Worm (Caenorhabditis elegans) whole organism, L1 larva: ENCODE measurements around the gene hsp-1.

Source experiments
- C04F5.9 ChIP-seq: sonication (generic microtip); optimal IDR thresholded peaks from 2 replicates; lab custom pipeline; 2016; ENCODE audit warnings: missing genetic modification characterization, missing compliant biosample characterization
- F16B12.6 ChIP-seq: fragments of 150-350 bp; optimal IDR thresholded peaks from 2 replicates; lab custom pipeline; 2014; ENCODE audit warnings: missing biosample characterization, missing genetic modification characterization
- Y116A8C.19 ChIP-seq: sonication (generic microtip); optimal IDR thresholded peaks from 2 replicates; lab custom pipeline; 2016; ENCODE audit warnings: missing compliant biosample characterization, missing genetic modification characterization, borderline replicate concordance
- aha-1 ChIP-seq: fragments of 150-350 bp; optimal IDR thresholded peaks from 2 replicates; lab custom pipeline; 2014; ENCODE audit warnings: missing biosample characterization, missing genetic modification characterization
- aly-2 ChIP-seq: fragments of 150-350 bp; optimal IDR thresholded peaks from 2 replicates; lab custom pipeline; 2014; ENCODE audit warnings: missing biosample characterization, missing genetic modification characterization
- ama-1 ChIP-seq: fragments of 150-350 bp; optimal IDR thresholded peaks from 2 replicates; lab custom pipeline; 2014
- ceh-63 ChIP-seq: fragments of 200-800 bp; sonication (Bioruptor generic); optimal IDR thresholded peaks from 2 replicates; lab custom pipeline; 2018; ENCODE audit warnings: mild to moderate bottlenecking, missing genetic modification characterization, missing compliant biosample characterization
- ceh-88 ChIP-seq: fragments of 200-800 bp; sonication (Bioruptor generic); IDR thresholded peaks from 2 replicates; pipeline ENCODE4 v1.3.6; 2022; ENCODE audit warnings: missing genetic modification characterization, missing compliant biosample characterization
- efl-1 ChIP-seq, 4 experiments: fragments of 150-350 bp; optimal IDR thresholded peaks in 3 of 4; peaks in 1 of 4; 1 replicate in 1 of 4; 2 replicates in 3 of 4; lab custom pipeline; 2014; ENCODE audit warnings: missing biosample characterization in 2 of 4, missing genetic modification characterization in 2 of 4, missing genetic modification reagents in 2 of 4
- elt-2 ChIP-seq: sonication (generic microtip); optimal IDR thresholded peaks from 2 replicates; lab custom pipeline; 2016; ENCODE audit warnings: missing genetic modification characterization, mild to moderate bottlenecking, inconsistent platforms, missing compliant biosample characterization, missing genetic modification reagents
- fkh-8 ChIP-seq: sonication (generic microtip); optimal IDR thresholded peaks from 2 replicates; lab custom pipeline; 2016; ENCODE audit warnings: mild to moderate bottlenecking, missing genetic modification characterization, missing compliant biosample characterization
- grh-1 ChIP-seq: fragments of 200-800 bp; sonication (Bioruptor generic); IDR thresholded peaks from 2 replicates; pipeline ENCODE4 v1.3.6; 2022; ENCODE audit warnings: missing genetic modification reagents, missing genetic modification characterization, missing compliant biosample characterization
- hpl-2 ChIP-seq: fragments of 150-350 bp; optimal IDR thresholded peaks from 2 replicates; lab custom pipeline; 2014; ENCODE audit warnings: missing biosample characterization, missing genetic modification reagents, missing genetic modification characterization
- irx-1 ChIP-seq: sonication (generic microtip); optimal IDR thresholded peaks from 2 replicates; lab custom pipeline; 2016; ENCODE audit warnings: missing genetic modification characterization, missing compliant biosample characterization
- isw-1 ChIP-seq: fragments of 200-800 bp; sonication (Bioruptor generic); IDR thresholded peaks from 2 replicates; pipeline ENCODE4 v1.3.6; 2022; ENCODE audit warnings: missing genetic modification characterization, missing compliant biosample characterization
- lin-15B ChIP-seq: fragments of 150-350 bp; sonication (generic microtip); optimal IDR thresholded peaks from 3 replicates; lab custom pipeline; 2014; ENCODE audit warnings: missing biosample characterization, missing genetic modification characterization
- lsy-2 ChIP-seq, 2 experiments: fragments of 150-350 bp; optimal IDR thresholded peaks; 2 replicates each; lab custom pipeline; 2014; ENCODE audit warnings: missing biosample characterization in 2 of 2, missing genetic modification characterization in 2 of 2
- mef-2 ChIP-seq: fragments of 150-350 bp; optimal IDR thresholded peaks from 2 replicates; lab custom pipeline; 2014; ENCODE audit warnings: missing biosample characterization, missing genetic modification characterization
- mep-1 ChIP-seq: fragments of 150-350 bp; optimal IDR thresholded peaks from 2 replicates; lab custom pipeline; 2014; ENCODE audit warnings: missing biosample characterization, missing genetic modification characterization
- nhr-12 ChIP-seq: sonication (generic microtip); optimal IDR thresholded peaks from 2 replicates; lab custom pipeline; 2017; ENCODE audit warnings: missing biosample characterization, missing genetic modification characterization
- nhr-20 ChIP-seq: sonication (generic microtip); optimal IDR thresholded peaks from 2 replicates; lab custom pipeline; 2016; ENCODE audit warnings: mild to moderate bottlenecking, missing genetic modification characterization, missing compliant biosample characterization
- nhr-237 ChIP-seq: fragments of 150-350 bp; optimal IDR thresholded peaks from 2 replicates; lab custom pipeline; 2014; ENCODE audit warnings: missing biosample characterization, missing genetic modification characterization
- nhr-47 ChIP-seq: sonication (generic microtip); optimal IDR thresholded peaks from 2 replicates; lab custom pipeline; 2016; ENCODE audit warnings: mild to moderate bottlenecking, missing genetic modification characterization, moderate library complexity, missing compliant biosample characterization
- nhr-71 ChIP-seq: sonication (generic microtip); optimal IDR thresholded peaks from 2 replicates; lab custom pipeline; 2016; ENCODE audit warnings: mild to moderate bottlenecking, missing genetic modification characterization, moderate library complexity, missing compliant biosample characterization
- nhr-76 ChIP-seq: sonication (generic microtip); optimal IDR thresholded peaks from 2 replicates; lab custom pipeline; 2017; ENCODE audit warnings: missing biosample characterization, missing genetic modification characterization
- nhr-84 ChIP-seq: sonication (generic microtip); optimal IDR thresholded peaks from 2 replicates; lab custom pipeline; 2017; ENCODE audit warnings: missing biosample characterization, missing genetic modification characterization
- nhr-85 ChIP-seq: sonication (generic microtip); peaks from one replicate; lab custom pipeline; 2016; ENCODE audit warnings: missing genetic modification characterization, inconsistent platforms, missing compliant biosample characterization
- pag-3 ChIP-seq: sonication (generic microtip); optimal IDR thresholded peaks from 2 replicates; lab custom pipeline; 2017; ENCODE audit warnings: missing genetic modification characterization, mild to moderate bottlenecking, missing compliant biosample characterization, antibody characterized with exemption, borderline replicate concordance; ENCODE audit not compliant: insufficient read depth
- pax-3 ChIP-seq: fragments of 200-800 bp; sonication (Bioruptor generic); optimal IDR thresholded peaks from 2 replicates; lab custom pipeline; 2018; ENCODE audit warnings: mild to moderate bottlenecking, missing genetic modification characterization, moderate library complexity, missing compliant biosample characterization
- pqm-1 ChIP-seq: sonication (generic microtip); optimal IDR thresholded peaks from 3 replicates; lab custom pipeline; 2017; ENCODE audit warnings: missing biosample characterization, missing genetic modification characterization
- skn-1 ChIP-seq: fragments of 150-350 bp; optimal IDR thresholded peaks from 2 replicates; lab custom pipeline; 2014; ENCODE audit warnings: missing biosample characterization, missing genetic modification characterization
- snpc-4 ChIP-seq: fragments of 150-350 bp; optimal IDR thresholded peaks from 2 replicates; lab custom pipeline; 2014; ENCODE audit warnings: missing biosample characterization, missing genetic modification characterization
- snu-23 ChIP-seq: sonication (generic microtip); optimal IDR thresholded peaks from 2 replicates; lab custom pipeline; 2016; ENCODE audit warnings: missing genetic modification characterization, missing compliant biosample characterization
- sptf-1 ChIP-seq: fragments of 150-350 bp; optimal IDR thresholded peaks from 2 replicates; lab custom pipeline; 2014; ENCODE audit warnings: missing biosample characterization, missing genetic modification characterization
- swsn-7 ChIP-seq: sonication (generic microtip); optimal IDR thresholded peaks from 2 replicates; lab custom pipeline; 2016; ENCODE audit warnings: missing genetic modification characterization, missing compliant biosample characterization
- tbx-2 ChIP-seq: sonication (generic microtip); optimal IDR thresholded peaks from 2 replicates; lab custom pipeline; 2016; ENCODE audit warnings: missing genetic modification characterization, missing compliant biosample characterization
- tlp-1 ChIP-seq: fragments of 150-350 bp; optimal IDR thresholded peaks from 2 replicates; lab custom pipeline; 2014; ENCODE audit warnings: missing biosample characterization, missing genetic modification characterization
- unc-130 ChIP-seq: fragments of 150-350 bp; optimal IDR thresholded peaks from 2 replicates; lab custom pipeline; 2017; ENCODE audit warnings: missing biosample characterization, missing genetic modification characterization, inconsistent platforms
- unc-30 ChIP-seq: sonication (generic microtip); optimal IDR thresholded peaks from 2 replicates; lab custom pipeline; 2017; ENCODE audit warnings: missing biosample characterization, missing genetic modification characterization
- unc-86 ChIP-seq: sonication (generic microtip); optimal IDR thresholded peaks from 2 replicates; lab custom pipeline; 2016; ENCODE audit warnings: missing genetic modification characterization, missing compliant biosample characterization
- vab-15 ChIP-seq: sonication (generic microtip); optimal IDR thresholded peaks from 2 replicates; lab custom pipeline; 2017; ENCODE audit warnings: missing genotype, mild to moderate bottlenecking, missing genetic modification characterization, missing compliant biosample characterization
- zip-4 ChIP-seq: fragments of 200-800 bp; sonication (Bioruptor generic); optimal IDR thresholded peaks from 2 replicates; lab custom pipeline; 2018; ENCODE audit warnings: mild to moderate bottlenecking, missing genetic modification characterization, moderate library complexity, missing compliant biosample characterization
- ztf-4 ChIP-seq: fragments of 150-350 bp; optimal IDR thresholded peaks from 2 replicates; lab custom pipeline; 2014; ENCODE audit warnings: missing biosample characterization, missing genetic modification characterization

The hsp-1 gene

ce11 chrIV:17278363-17278762 is 396 bp upstream of the hsp-1 start (continued):
- TF ChIP-seq elt-2 (tag; lab: Kevin White, UChicago) (peak; percentile 76), tlp-1 (no peak), snpc-4 (tag; lab: Kevin White, UChicago) (peak; percentile 70), nhr-76 (tag; lab: Kevin White, UChicago) (peak; percentile 64), aly-2 (peak; percentile 92), pqm-1 (tag; lab: Kevin White, UChicago) (peak; percentile 18), fkh-8 (tag; lab: Kevin White, UChicago) (peak; percentile 100), hpl-2 (GFP tag; lab: Kevin White, UChicago) (peak; percentile 94), aha-1 (tag; lab: Kevin White, UChicago) (peak; percentile 88), unc-86 (tag; lab: Kevin White, UChicago) (peak; percentile 99), F16B12.6 (tag; lab: Kevin White, UChicago) (peak; percentile 49), isw-1 (GFP tag; lab: Robert Waterston, UW) (peak; percentile 99), pag-3 (tag; lab: Kevin White, UChicago) (no peak), nhr-71 (tag; lab: Kevin White, UChicago) (peak; percentile 100), mef-2 (tag; lab: Kevin White, UChicago) (peak; percentile 81), lin-15B (tag; lab: Kevin White, UChicago) (peak; percentile 71), pax-3 (tag; lab: Kevin White, UChicago) (peak; percentile 99), swsn-7 (tag; lab: Kevin White, UChicago) (peak; percentile 99), grh-1 (GFP tag; lab: Robert Waterston, UW) (peak; percentile 95), ama-1 (lab: Kevin White, UChicago) (peak; percentile 61), nhr-237 (tag; lab: Kevin White, UChicago) (peak; percentile 92), nhr-84 (tag; lab: Kevin White, UChicago) (no peak), Y116A8C.19 (tag; lab: Kevin White, UChicago) (no peak), sptf-1 (tag; lab: Kevin White, UChicago) (no peak), ztf-4 (peak; percentile 95), irx-1 (tag; lab: Kevin White, UChicago) (peak; percentile 96), lsy-2 (tag; optimal IDR thresholded peaks at IDR 0.05; lab: Kevin White, UChicago) (peak; percentile 90 to 96), tbx-2 (tag; lab: Kevin White, UChicago) (peak; percentile 98), nhr-12 (tag; lab: Kevin White, UChicago) (no peak), nhr-85 (tag; lab: Kevin White, UChicago) (peak; percentile 99), ceh-88 (GFP tag; lab: Robert Waterston, UW) (peak; percentile 98), ceh-63 (GFP tag; lab: Kevin White, UChicago) (peak; percentile 82), unc-30 (no peak), unc-130 (tag; lab: Kevin White, UChicago) (peak; percentile 91)
- TF ChIP-seq, all 84 proteins: peak for 75

ce11 chrIV:17279592-17280440 is 1.1 kb downstream of the hsp-1 start:
- TF ChIP-seq ama-1 (lab: Kevin White, UChicago) = peak; percentile 68
- TF ChIP-seq nhr-47 (tag; lab: Kevin White, UChicago) = no peak
- peak; percentile 47 for TF ChIP-seq aly-2
- no peak for TF ChIP-seq efl-1 (optimal IDR thresholded peaks at IDR 0.05; lab: Kevin White, UChicago)
- TF ChIP-seq efl-1 (GFP tag; optimal IDR thresholded peaks at IDR 0.05 in 1 of 2; lab: Kevin White, UChicago) = peak in 1 of 2 experiments; percentile 73
- peak; percentile 1 for TF ChIP-seq fkh-8 (tag; lab: Kevin White, UChicago)
- TF ChIP-seq C04F5.9 = no peak
- TF ChIP-seq lin-15B (tag; lab: Kevin White, UChicago) = no peak
- TF ChIP-seq nhr-85 (tag; lab: Kevin White, UChicago) = peak; percentile 38
- no peak for TF ChIP-seq vab-15 (tag; lab: Kevin White, UChicago)
- TF ChIP-seq snu-23 (GFP tag; lab: Kevin White, UChicago) = no peak
- peak; percentile 17 for TF ChIP-seq mep-1 (tag; lab: Kevin White, UChicago)
- TF ChIP-seq zip-4 (GFP tag; lab: Kevin White, UChicago) = no peak
- no peak for TF ChIP-seq nhr-20 (tag; lab: Kevin White, UChicago)
- TF ChIP-seq skn-1 (tag; lab: Kevin White, UChicago) = peak; percentile 35
